Fruit fly (Drosophila melanogaster) whole organism, embryonic: ENCODE measurements around the gene hmw.

Experiments used
- CG11696 ChIP-seq: fragments of 200-800 bp; sonication (Bioruptor generic); IDR thresholded peaks from 2 replicates; pipeline ENCODE4 v1.3.6; 2022; ENCODE audit warnings: missing biosample characterization, missing genetic modification characterization
- CG1233 ChIP-seq: fragments of 200-800 bp; sonication (Bioruptor generic); optimal IDR thresholded peaks from 4 replicates; lab custom pipeline; 2018; ENCODE audit warnings: missing biosample characterization, mild to moderate bottlenecking, missing genetic modification characterization
- CG13287 ChIP-seq: fragments of 200-800 bp; sonication (Bioruptor generic); IDR thresholded peaks from 2 replicates; pipeline ENCODE4 v1.3.6; 2022; ENCODE audit warnings: missing biosample characterization, missing genetic modification characterization; ENCODE audit not compliant: partially characterized antibody
- CG13775 ChIP-seq: fragments of 200-800 bp; sonication (Bioruptor generic); optimal IDR thresholded peaks from 3 replicates; lab custom pipeline; 2017; ENCODE audit warnings: missing biosample characterization, mild to moderate bottlenecking, missing genetic modification characterization
- CG16863 ChIP-seq: fragments of 200-800 bp; sonication (Bioruptor generic); optimal IDR thresholded peaks from 3 replicates; lab custom pipeline; 2016; ENCODE audit warnings: missing biosample characterization, missing genetic modification characterization
- CG17361 ChIP-seq: fragments of 200-800 bp; sonication (Bioruptor generic); IDR thresholded peaks from 3 replicates; pipeline ENCODE4 v1.3.6; 2022; ENCODE audit warnings: missing biosample characterization, missing genetic modification characterization
- CG18764 ChIP-seq: fragments of 200-800 bp; sonication (Bioruptor generic); optimal IDR thresholded peaks from 3 replicates; lab custom pipeline; 2016; ENCODE audit warnings: missing biosample characterization, missing genetic modification characterization
- CG31224 ChIP-seq: fragments of 200-800 bp; sonication (Bioruptor generic); IDR thresholded peaks from 2 replicates; pipeline ENCODE4 v1.3.6; 2022; ENCODE audit warnings: missing biosample characterization, missing genetic modification characterization
- CG32532 ChIP-seq: fragments of 200-800 bp; sonication (Bioruptor generic); IDR thresholded peaks from 2 replicates; pipeline ENCODE4 v1.3.6; 2022; ENCODE audit warnings: missing biosample characterization, missing genetic modification characterization
- CG3726 ChIP-seq: fragments of 200-800 bp; sonication (Bioruptor generic); IDR thresholded peaks from 3 replicates; pipeline ENCODE4, ENCODE4 v1.3.6; 2022; ENCODE audit warnings: missing biosample characterization, missing genetic modification characterization
- CG5245 ChIP-seq: fragments of 200-800 bp; sonication (Bioruptor generic); optimal IDR thresholded peaks from 3 replicates; lab custom pipeline; 2016; ENCODE audit warnings: missing biosample characterization, missing genetic modification characterization
- CG6854 ChIP-seq: fragments of 200-800 bp; sonication (Bioruptor generic); optimal IDR thresholded peaks from 3 replicates; lab custom pipeline; 2017; ENCODE audit warnings: missing biosample characterization, mild to moderate bottlenecking, missing genetic modification characterization
- CG7839 ChIP-seq: fragments of 200-800 bp; sonication (Bioruptor generic); optimal IDR thresholded peaks from 3 replicates; lab custom pipeline; 2018; ENCODE audit warnings: missing biosample characterization, mild to moderate bottlenecking, missing genetic modification characterization, moderate library complexity
- CG8924 ChIP-seq: fragments of 200-800 bp; optimal IDR thresholded peaks from 3 replicates; lab custom pipeline; 2019; ENCODE audit warnings: missing biosample characterization, mild to moderate bottlenecking, missing genetic modification characterization, moderate library complexity
- CG9932 ChIP-seq: fragments of 200-800 bp; sonication (Bioruptor generic); IDR thresholded peaks from 2 replicates; pipeline ENCODE4 v1.3.6; 2022; ENCODE audit warnings: missing biosample characterization, missing genetic modification characterization
- CoRest ChIP-seq: fragments of 200-800 bp; sonication (Bioruptor generic); optimal IDR thresholded peaks from 3 replicates; lab custom pipeline; 2018; ENCODE audit warnings: missing biosample characterization, mild to moderate bottlenecking, missing genetic modification characterization, moderate library complexity
- Dbx ChIP-seq: fragments of 200-800 bp; sonication (Bioruptor generic); IDR thresholded peaks from 3 replicates; pipeline ENCODE4 v1.3.6; 2022; ENCODE audit warnings: missing biosample characterization, missing genetic modification characterization
- Drgx ChIP-seq: fragments of 200-800 bp; sonication (Bioruptor generic); IDR thresholded peaks from 2 replicates; pipeline ENCODE4 v1.3.6; 2022; ENCODE audit warnings: missing biosample characterization, missing genetic modification characterization
- E2f1 ChIP-seq: fragments of 200-800 bp; sonication (Bioruptor generic); IDR thresholded peaks from 2 replicates; pipeline ENCODE4 v1.3.6; 2022; ENCODE audit warnings: missing biosample characterization, missing genetic modification characterization
- Fer1 ChIP-seq: fragments of 200-800 bp; sonication (Bioruptor generic); optimal IDR thresholded peaks from 2 replicates; lab custom pipeline; 2017; ENCODE audit warnings: missing biosample characterization, mild to moderate bottlenecking, missing genetic modification characterization
- Hsf ChIP-seq: fragments of 200-800 bp; sonication (Bioruptor generic); optimal IDR thresholded peaks from 3 replicates; lab custom pipeline; 2016; ENCODE audit warnings: missing biosample characterization, missing genetic modification characterization
- NfI ChIP-seq: fragments of 200-800 bp; sonication (Bioruptor generic); optimal IDR thresholded peaks from 3 replicates; lab custom pipeline; 2018; ENCODE audit warnings: missing biosample characterization, mild to moderate bottlenecking, missing genetic modification characterization, moderate library complexity
- Pdp1 ChIP-seq, 2 experiments: fragments of 200-800 bp; sonication (Bioruptor generic); optimal IDR thresholded peaks; 3 replicates each; lab custom pipeline; 2016; ENCODE audit warnings: missing biosample characterization in 2 of 2, missing genetic modification characterization in 2 of 2, mild to moderate bottlenecking in 1 of 2, moderate library complexity in 1 of 2
- Sox102F ChIP-seq: fragments of 200-800 bp; sonication (Bioruptor generic); optimal IDR thresholded peaks from 2 replicates; lab custom pipeline; 2018; ENCODE audit warnings: missing biosample characterization, mild to moderate bottlenecking, missing genetic modification characterization, moderate library complexity
- Xbp1 ChIP-seq: fragments of 200-800 bp; sonication (Bioruptor generic); optimal IDR thresholded peaks from 3 replicates; lab custom pipeline; 2016; ENCODE audit warnings: missing biosample characterization, mild to moderate bottlenecking, missing genetic modification characterization
- Xrp1 ChIP-seq: fragments of 200-800 bp; sonication (Bioruptor generic); IDR thresholded peaks from 2 replicates; pipeline ENCODE4 v1.3.6; 2022; ENCODE audit warnings: missing biosample characterization, missing genetic modification characterization
- abd-A ChIP-seq: fragments of 200-800 bp; sonication (Bioruptor generic); optimal IDR thresholded peaks from 3 replicates; lab custom pipeline; 2019; ENCODE audit warnings: missing biosample characterization, mild to moderate bottlenecking, missing genetic modification characterization, moderate library complexity
- ase ChIP-seq: fragments of 200-800 bp; sonication (Bioruptor generic); IDR thresholded peaks from 3 replicates; pipeline ENCODE4 v1.3.6; 2022; ENCODE audit warnings: missing biosample characterization, missing genetic modification characterization
- ato ChIP-seq: fragments of 200-800 bp; sonication (Bioruptor generic); IDR thresholded peaks from 2 replicates; pipeline ENCODE4 v1.3.6; 2022; ENCODE audit warnings: missing biosample characterization, missing genetic modification characterization; ENCODE audit not compliant: partially characterized antibody
- bsh ChIP-seq, 2 experiments: fragments of 200-800 bp; sonication (Bioruptor generic); optimal IDR thresholded peaks; 2 replicates each; lab custom pipeline; 2017 to 2018; ENCODE audit warnings: mild to moderate bottlenecking in 2 of 2, missing biosample characterization in 2 of 2, missing genetic modification characterization in 2 of 2, moderate library complexity in 1 of 2
- caup ChIP-seq: fragments of 200-800 bp; sonication (Bioruptor generic); optimal IDR thresholded peaks from 3 replicates; lab custom pipeline; 2017; ENCODE audit warnings: missing biosample characterization, mild to moderate bottlenecking, missing genetic modification characterization, moderate library complexity; ENCODE audit not compliant: severe bottlenecking
- ci ChIP-seq: fragments of 200-800 bp; sonication (Bioruptor generic); IDR thresholded peaks from 3 replicates; pipeline ENCODE4 v1.3.6; 2022; ENCODE audit warnings: missing biosample characterization, missing genetic modification characterization
- dmrt99B ChIP-seq: fragments of 200-800 bp; sonication (Bioruptor generic); optimal IDR thresholded peaks from 2 replicates; lab custom pipeline; 2018; ENCODE audit warnings: missing biosample characterization, mild to moderate bottlenecking, missing genetic modification characterization, moderate library complexity
- ems ChIP-seq: fragments of 200-800 bp; sonication (Bioruptor generic); optimal IDR thresholded peaks from 3 replicates; lab custom pipeline; 2016; ENCODE audit warnings: missing biosample characterization, missing genetic modification characterization
- gce ChIP-seq: fragments of 200-800 bp; sonication (Bioruptor generic); IDR thresholded peaks from 3 replicates; pipeline ENCODE4 v1.3.6; 2022; ENCODE audit warnings: missing biosample characterization, missing genetic modification characterization
- gsb ChIP-seq: fragments of 200-800 bp; sonication (Bioruptor generic); IDR thresholded peaks from 2 replicates; pipeline ENCODE4 v1.3.6; 2022; ENCODE audit warnings: missing biosample characterization, missing genetic modification characterization
- her ChIP-seq: fragments of 200-800 bp; sonication (Bioruptor generic); optimal IDR thresholded peaks from 2 replicates; lab custom pipeline; 2016; ENCODE audit warnings: missing biosample characterization, missing genetic modification characterization
- ken ChIP-seq: fragments of 200-800 bp; sonication (Bioruptor generic); IDR thresholded peaks from 3 replicates; pipeline ENCODE4 v1.3.6; 2022; ENCODE audit warnings: missing biosample characterization, missing genetic modification characterization
- lab ChIP-seq: fragments of 200-800 bp; sonication (Bioruptor generic); optimal IDR thresholded peaks from 3 replicates; lab custom pipeline; 2017; ENCODE audit warnings: missing biosample characterization, missing genetic modification characterization, mild to moderate bottlenecking, moderate library complexity, missing genetic modification reagents
- lmd ChIP-seq: fragments of 200-800 bp; sonication (Bioruptor generic); IDR thresholded peaks from 2 replicates; pipeline ENCODE4 v1.3.6; 2022; ENCODE audit warnings: missing biosample characterization, missing genetic modification characterization
- nau ChIP-seq: fragments of 200-800 bp; sonication (Bioruptor generic); optimal IDR thresholded peaks from 3 replicates; lab custom pipeline; 2017; ENCODE audit warnings: missing biosample characterization, mild to moderate bottlenecking, missing genetic modification characterization, missing genetic modification reagents
- oc ChIP-seq: fragments of 200-800 bp; sonication (Bioruptor generic); optimal IDR thresholded peaks from 2 replicates; lab custom pipeline; 2018; ENCODE audit warnings: missing biosample characterization, mild to moderate bottlenecking, missing genetic modification characterization, moderate library complexity
- pho ChIP-seq: fragments of 200-800 bp; sonication (Bioruptor generic); optimal IDR thresholded peaks from 2 replicates; lab custom pipeline; 2016; ENCODE audit warnings: missing biosample characterization, missing genetic modification characterization
- pzg ChIP-seq: fragments of 200-800 bp; sonication (Bioruptor generic); optimal IDR thresholded peaks from 3 replicates; lab custom pipeline; 2018; ENCODE audit warnings: missing biosample characterization, mild to moderate bottlenecking, missing genetic modification characterization, moderate library complexity
- sob ChIP-seq: fragments of 200-800 bp; sonication (Bioruptor generic); IDR thresholded peaks from 2 replicates; pipeline ENCODE4 v1.3.6; 2022; ENCODE audit warnings: missing biosample characterization, missing genetic modification characterization
- tup ChIP-seq: fragments of 200-800 bp; sonication (Bioruptor generic); optimal IDR thresholded peaks from 2 replicates; lab custom pipeline; 2016; ENCODE audit warnings: missing biosample characterization, mild to moderate bottlenecking, missing genetic modification characterization, moderate library complexity
- unpg ChIP-seq: fragments of 200-800 bp; sonication (Bioruptor generic); optimal IDR thresholded peaks from 3 replicates; lab custom pipeline; 2018; ENCODE audit warnings: missing biosample characterization, mild to moderate bottlenecking, missing genetic modification characterization, moderate library complexity

The hmw gene

DNA sequence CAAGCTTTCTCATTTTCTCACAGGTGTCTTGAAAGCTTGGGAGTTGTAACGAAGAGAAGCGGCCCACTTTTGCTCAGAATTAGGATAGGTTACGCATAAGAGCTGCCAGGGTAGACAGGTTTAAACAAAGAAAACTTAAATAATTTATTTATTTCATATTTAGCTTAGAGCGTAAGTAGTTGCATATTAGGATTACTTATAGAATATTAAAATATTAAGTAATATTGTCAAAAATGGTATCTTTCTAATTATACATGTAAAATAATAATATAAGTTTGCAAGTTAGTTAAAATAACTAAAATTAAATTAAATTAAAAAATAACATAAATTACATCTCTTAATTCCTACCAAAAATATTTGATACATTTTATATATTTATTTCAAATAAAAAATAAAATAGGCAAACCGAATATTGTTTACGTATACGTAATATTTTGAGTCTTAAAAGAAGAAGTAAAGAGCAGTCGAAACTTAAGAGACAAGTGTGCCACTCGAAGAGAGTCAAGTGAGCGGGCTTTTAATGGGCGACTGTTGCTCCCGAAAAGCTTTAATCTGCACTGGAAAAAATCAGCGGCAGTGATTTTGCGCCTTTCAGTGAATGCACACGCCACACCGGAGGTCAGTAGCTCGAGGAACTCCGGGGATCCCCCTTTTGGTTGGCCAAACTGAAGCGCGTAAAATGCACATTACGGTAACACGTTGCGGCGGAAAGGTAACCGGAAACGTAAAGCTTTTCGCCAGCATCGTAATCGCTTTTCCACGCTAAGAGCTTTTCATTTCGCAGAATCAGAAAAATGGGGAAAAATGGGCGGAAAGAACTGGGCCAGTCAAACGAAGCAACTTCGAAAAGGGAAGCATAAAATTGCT lies 46.7 kb upstream of the hmw start (continued):
- TF ChIP-seq ato (GFP tag; lab: Robert Waterston, UW) (no peak), abd-A (tag; lab: Kevin White, UChicago) (peak; percentile 96), caup (peak; percentile 7), gsb (0 out of 2 replicates have a peak, but pooled peaks have one; percentile 23), CG11696 (peak; percentile 26; the same call in 1 of the 2 replicates), Fer1 (GFP tag; lab: Kevin White, UChicago) (peak; percentile 12), Dbx (GFP tag; lab: Robert Waterston, UW) (peak; percentile 43; the same call in 1 of the 3 replicates), unpg (GFP tag; lab: Kevin White, UChicago) (peak; percentile 27), dmrt99B (tag; lab: Kevin White, UChicago) (peak; percentile 15), pzg (no peak), bsh (GFP tag; optimal IDR thresholded peaks at IDR 0.05; lab: Kevin White, UChicago) (no peak), Pdp1 (GFP tag; optimal IDR thresholded peaks at IDR 0.05; lab: Kevin White, UChicago) (peak in 1 of 2 experiments; percentile 23), CG1233 (GFP tag; lab: Kevin White, UChicago) (no peak), Sox102F (GFP tag; lab: Kevin White, UChicago) (peak; percentile 20), oc (tag; lab: Kevin White, UChicago) (no peak), CG32532 (peak; percentile 71), Hsf (GFP tag; lab: Kevin White, UChicago) (no peak), CG7839 (peak; percentile 36), sob (GFP tag; lab: Robert Waterston, UW) (peak; percentile 38), CoRest (tag; lab: Kevin White, UChicago) (peak; percentile 16), Xrp1 (GFP tag; lab: Robert Waterston, UW) (peak; percentile 28; the same call in 1 of the 2 replicates), CG13775 (GFP tag; lab: Kevin White, UChicago) (no peak), ems (peak; percentile 21), ken (GFP tag; lab: Robert Waterston, UW) (peak; percentile 39; the same call in 1 of the 3 replicates), CG13287 (GFP tag; lab: Robert Waterston, UW) (peak; percentile 28; the same call in 1 of the 2 replicates), CG6854 (GFP tag; lab: Kevin White, UChicago) (peak; percentile 59), lab (GFP tag; lab: Kevin White, UChicago) (peak; percentile 58), Xbp1 (GFP tag; lab: Kevin White, UChicago) (peak; percentile 27), CG3726 (GFP tag; lab: Robert Waterston, UW) (0 out of 3 replicates have a peak, but pooled peaks have one; percentile 44), tup (GFP tag; lab: Kevin White, UChicago) (no peak), her (GFP tag; lab: Kevin White, UChicago) (peak; percentile 48), CG17361 (peak; percentile 56; the same call in 2 of the 3 replicates), CG8924 (peak; percentile 18), CG9932 (peak; percentile 40), E2f1 (peak; percentile 43; the same call in 1 of the 2 replicates), ci (GFP tag; lab: Robert Waterston, UW) (peak; percentile 78), Drgx (peak; percentile 12; the same call in 1 of the 2 replicates), NfI (GFP tag; lab: Kevin White, UChicago) (peak; percentile 10), nau (GFP tag; lab: Kevin White, UChicago) (peak; percentile 27), ase (GFP tag; lab: Robert Waterston, UW) (peak; percentile 12; the same call in 1 of the 3 replicates), lmd (GFP tag; lab: Robert Waterston, UW) (0 out of 2 replicates have a peak, but pooled peaks have one; percentile 35), CG31224 (GFP tag; lab: Robert Waterston, UW) (peak; percentile 41; the same call in 1 of the 2 replicates), pho (GFP tag; lab: Kevin White, UChicago) (peak; percentile 20), CG18764 (GFP tag; lab: Kevin White, UChicago) (no peak), CG16863 (GFP tag; lab: Kevin White, UChicago) (peak; percentile 8), CG5245 (GFP tag; lab: Kevin White, UChicago) (no peak), gce (GFP tag; lab: Robert Waterston, UW) (0 out of 3 replicates have a peak, but pooled peaks have one; percentile 26)
